Worm (Caenorhabditis elegans) whole organism, L1 larva: ENCODE results near the gene gldi-11.
A peak's percentile ranks its signal among the peaks of the same experiment; 100 is the strongest.
"Not testable (repeated sequence)": the region's sequence is repeated elsewhere in the genome, so short reads cannot be mapped to it uniquely, and the experiment has no call there.

Experiments used
- C34B4.2 ChIP-seq: sonication (generic microtip); optimal IDR thresholded peaks from 2 replicates; lab custom pipeline; 2017; ENCODE audit warnings: mild to moderate bottlenecking, missing genetic modification characterization, missing compliant biosample characterization
- Y116A8C.19 ChIP-seq: sonication (generic microtip); optimal IDR thresholded peaks from 2 replicates; lab custom pipeline; 2016; ENCODE audit warnings: missing compliant biosample characterization, missing genetic modification characterization, borderline replicate concordance
- blmp-1 ChIP-seq: fragments of 150-350 bp; optimal IDR thresholded peaks from 2 replicates; lab custom pipeline; 2014; ENCODE audit warnings: missing biosample characterization, missing genetic modification characterization
- ceh-63 ChIP-seq: fragments of 200-800 bp; sonication (Bioruptor generic); optimal IDR thresholded peaks from 2 replicates; lab custom pipeline; 2018; ENCODE audit warnings: mild to moderate bottlenecking, missing genetic modification characterization, missing compliant biosample characterization
- ceh-88 ChIP-seq: fragments of 200-800 bp; sonication (Bioruptor generic); IDR thresholded peaks from 2 replicates; pipeline ENCODE4 v1.3.6; 2022; ENCODE audit warnings: missing genetic modification characterization, missing compliant biosample characterization
- ces-1 ChIP-seq: fragments of 150-350 bp; optimal IDR thresholded peaks from 2 replicates; lab custom pipeline; 2014; ENCODE audit warnings: missing biosample characterization, missing genetic modification reagents, missing genetic modification characterization
- dsc-1 ChIP-seq: sonication (generic microtip); optimal IDR thresholded peaks from 2 replicates; lab custom pipeline; 2016; ENCODE audit warnings: mild to moderate bottlenecking, missing genetic modification characterization, missing compliant biosample characterization
- efl-1 ChIP-seq, 4 experiments: fragments of 150-350 bp; optimal IDR thresholded peaks in 3 of 4; peaks in 1 of 4; 1 replicate in 1 of 4; 2 replicates in 3 of 4; lab custom pipeline; 2014; ENCODE audit warnings: missing biosample characterization in 2 of 4, missing genetic modification characterization in 2 of 4, missing genetic modification reagents in 2 of 4
- efl-3 ChIP-seq: fragments of 200-800 bp; sonication (Bioruptor generic); optimal IDR thresholded peaks from 2 replicates; lab custom pipeline; 2018; ENCODE audit warnings: mild to moderate bottlenecking, missing genetic modification characterization, missing compliant biosample characterization
- egl-27 ChIP-seq, 2 experiments: fragments of 150-350 bp in 1 of 2; sonication (generic microtip); optimal IDR thresholded peaks; 3 replicates each; lab custom pipeline; 2017 to 2018; ENCODE audit warnings: missing biosample characterization in 2 of 2, missing genetic modification characterization in 2 of 2, missing genetic modification reagents in 2 of 2
- elt-2 ChIP-seq: sonication (generic microtip); optimal IDR thresholded peaks from 2 replicates; lab custom pipeline; 2016; ENCODE audit warnings: missing genetic modification characterization, mild to moderate bottlenecking, inconsistent platforms, missing compliant biosample characterization, missing genetic modification reagents
- fkh-8 ChIP-seq: sonication (generic microtip); optimal IDR thresholded peaks from 2 replicates; lab custom pipeline; 2016; ENCODE audit warnings: mild to moderate bottlenecking, missing genetic modification characterization, missing compliant biosample characterization
- fos-1 ChIP-seq: fragments of 150-350 bp; optimal IDR thresholded peaks from 2 replicates; lab custom pipeline; 2014; ENCODE audit warnings: missing biosample characterization, missing genetic modification characterization
- hlh-17 ChIP-seq: fragments of 200-800 bp; sonication (Bioruptor generic); optimal IDR thresholded peaks from 2 replicates; lab custom pipeline; 2018; ENCODE audit warnings: missing genetic modification characterization, mild to moderate bottlenecking, missing compliant biosample characterization, moderate library complexity, borderline replicate concordance
- isw-1 ChIP-seq: fragments of 200-800 bp; sonication (Bioruptor generic); IDR thresholded peaks from 2 replicates; pipeline ENCODE4 v1.3.6; 2022; ENCODE audit warnings: missing genetic modification characterization, missing compliant biosample characterization
- jun-1 ChIP-seq: fragments of 150-350 bp; optimal IDR thresholded peaks from 2 replicates; lab custom pipeline; 2014; ENCODE audit warnings: missing biosample characterization, missing genetic modification reagents, missing genetic modification characterization
- lin-13 ChIP-seq: fragments of 150-350 bp; optimal IDR thresholded peaks from 2 replicates; lab custom pipeline; 2014; ENCODE audit warnings: missing biosample characterization, missing genetic modification reagents, missing genetic modification characterization
- lin-15B ChIP-seq: fragments of 150-350 bp; sonication (generic microtip); optimal IDR thresholded peaks from 3 replicates; lab custom pipeline; 2014; ENCODE audit warnings: missing biosample characterization, missing genetic modification characterization
- lin-35 ChIP-seq, 2 experiments: fragments of 150-350 bp; optimal IDR thresholded peaks; 2 replicates each; lab custom pipeline; 2014; ENCODE audit warnings: missing biosample characterization in 2 of 2, missing genetic modification characterization in 2 of 2, missing genetic modification reagents in 2 of 2
- mdl-1 ChIP-seq, 2 experiments: fragments of 150-350 bp; optimal IDR thresholded peaks; 2 replicates each; lab custom pipeline; 2014 to 2017; ENCODE audit warnings: missing biosample characterization in 2 of 2, missing genetic modification characterization in 2 of 2, inconsistent platforms in 1 of 2
- mef-2 ChIP-seq: fragments of 150-350 bp; optimal IDR thresholded peaks from 2 replicates; lab custom pipeline; 2014; ENCODE audit warnings: missing biosample characterization, missing genetic modification characterization
- nhr-11 ChIP-seq: fragments of 150-350 bp; optimal IDR thresholded peaks from 2 replicates; lab custom pipeline; 2014; ENCODE audit warnings: missing biosample characterization, missing genetic modification characterization
- nhr-12 ChIP-seq: sonication (generic microtip); optimal IDR thresholded peaks from 2 replicates; lab custom pipeline; 2017; ENCODE audit warnings: missing biosample characterization, missing genetic modification characterization
- nhr-20 ChIP-seq: sonication (generic microtip); optimal IDR thresholded peaks from 2 replicates; lab custom pipeline; 2016; ENCODE audit warnings: mild to moderate bottlenecking, missing genetic modification characterization, missing compliant biosample characterization
- nhr-237 ChIP-seq: fragments of 150-350 bp; optimal IDR thresholded peaks from 2 replicates; lab custom pipeline; 2014; ENCODE audit warnings: missing biosample characterization, missing genetic modification characterization
- nhr-28 ChIP-seq: fragments of 150-350 bp; optimal IDR thresholded peaks from 2 replicates; lab custom pipeline; 2014; ENCODE audit warnings: missing biosample characterization, missing genetic modification characterization
- nhr-71 ChIP-seq: sonication (generic microtip); optimal IDR thresholded peaks from 2 replicates; lab custom pipeline; 2016; ENCODE audit warnings: mild to moderate bottlenecking, missing genetic modification characterization, moderate library complexity, missing compliant biosample characterization
- nhr-76 ChIP-seq: sonication (generic microtip); optimal IDR thresholded peaks from 2 replicates; lab custom pipeline; 2017; ENCODE audit warnings: missing biosample characterization, missing genetic modification characterization
- nhr-85 ChIP-seq: sonication (generic microtip); peaks from one replicate; lab custom pipeline; 2016; ENCODE audit warnings: missing genetic modification characterization, inconsistent platforms, missing compliant biosample characterization
- nhr-90 ChIP-seq: sonication (generic microtip); optimal IDR thresholded peaks from 2 replicates; lab custom pipeline; 2016; ENCODE audit warnings: mild to moderate bottlenecking, missing genetic modification characterization, missing compliant biosample characterization; ENCODE audit not compliant: poor library complexity
- pag-3 ChIP-seq: sonication (generic microtip); optimal IDR thresholded peaks from 2 replicates; lab custom pipeline; 2017; ENCODE audit warnings: missing genetic modification characterization, mild to moderate bottlenecking, missing compliant biosample characterization, antibody characterized with exemption, borderline replicate concordance; ENCODE audit not compliant: insufficient read depth
- pax-3 ChIP-seq: fragments of 200-800 bp; sonication (Bioruptor generic); optimal IDR thresholded peaks from 2 replicates; lab custom pipeline; 2018; ENCODE audit warnings: mild to moderate bottlenecking, missing genetic modification characterization, moderate library complexity, missing compliant biosample characterization
- pqm-1 ChIP-seq: sonication (generic microtip); optimal IDR thresholded peaks from 3 replicates; lab custom pipeline; 2017; ENCODE audit warnings: missing biosample characterization, missing genetic modification characterization
- skn-1 ChIP-seq: fragments of 150-350 bp; optimal IDR thresholded peaks from 2 replicates; lab custom pipeline; 2014; ENCODE audit warnings: missing biosample characterization, missing genetic modification characterization
- snu-23 ChIP-seq: sonication (generic microtip); optimal IDR thresholded peaks from 2 replicates; lab custom pipeline; 2016; ENCODE audit warnings: missing genetic modification characterization, missing compliant biosample characterization
- tlp-1 ChIP-seq: fragments of 150-350 bp; optimal IDR thresholded peaks from 2 replicates; lab custom pipeline; 2014; ENCODE audit warnings: missing biosample characterization, missing genetic modification characterization
- unc-130 ChIP-seq: fragments of 150-350 bp; optimal IDR thresholded peaks from 2 replicates; lab custom pipeline; 2017; ENCODE audit warnings: missing biosample characterization, missing genetic modification characterization, inconsistent platforms
- unc-30 ChIP-seq: sonication (generic microtip); optimal IDR thresholded peaks from 2 replicates; lab custom pipeline; 2017; ENCODE audit warnings: missing biosample characterization, missing genetic modification characterization
- unc-62 ChIP-seq: fragments of 150-350 bp; optimal IDR thresholded peaks from 2 replicates; lab custom pipeline; 2014; ENCODE audit warnings: missing biosample characterization, missing genetic modification reagents, missing genetic modification characterization
- unc-86 ChIP-seq: sonication (generic microtip); optimal IDR thresholded peaks from 2 replicates; lab custom pipeline; 2016; ENCODE audit warnings: missing genetic modification characterization, missing compliant biosample characterization
- unc-98 ChIP-seq: fragments of 200-800 bp; sonication (Bioruptor generic); IDR thresholded peaks from 2 replicates; pipeline ENCODE4 v1.3.6; 2022; ENCODE audit warnings: missing genetic modification characterization, missing compliant biosample characterization
- ztf-4 ChIP-seq: fragments of 150-350 bp; optimal IDR thresholded peaks from 2 replicates; lab custom pipeline; 2014; ENCODE audit warnings: missing biosample characterization, missing genetic modification characterization

The gldi-11 gene

ce11 chrII:4934954-4935353 is 10.6 kb downstream of the gldi-11 start, which contains the start of gene gst-30:
gst-30 (minus strand) TSS chrII:4935054.
- peak; percentile 35 for TF ChIP-seq skn-1 (tag; lab: Kevin White, UChicago)
- TF ChIP-seq Y116A8C.19 (tag; lab: Kevin White, UChicago) = no peak
- no peak for TF ChIP-seq unc-130
- TF ChIP-seq efl-1 (optimal IDR thresholded peaks at IDR 0.05; lab: Kevin White, UChicago) = no peak
- TF ChIP-seq efl-1 (GFP tag; optimal IDR thresholded peaks at IDR 0.05 in 1 of 2; lab: Kevin White, UChicago) = no peak

DNA sequence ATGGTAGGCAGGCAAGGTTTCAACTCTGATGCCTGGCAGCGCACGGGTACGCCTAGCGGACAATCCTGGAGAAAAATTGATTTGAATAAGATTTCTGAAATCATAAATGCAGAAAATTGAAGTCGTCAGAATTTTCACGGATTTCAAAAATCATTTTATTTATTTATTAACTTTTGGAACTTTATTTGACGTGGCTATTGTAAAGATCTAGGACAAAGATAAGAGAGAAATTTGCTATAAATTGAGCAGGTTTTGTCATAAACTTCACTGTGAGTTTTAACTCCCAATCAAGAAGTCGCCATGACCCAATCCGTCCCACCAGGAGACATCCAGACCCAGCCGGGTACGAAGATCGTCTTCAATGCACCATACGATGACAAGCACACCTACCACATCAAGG is 12.9 kb downstream of the gldi-11 start, which contains the start of gene msp-152:
Gene msp-152 (plus strand): TSS at position 301 of the 400 bp plus-strand sequence.
- TF ChIP-seq dsc-1; fos-1 (tag; lab: Kevin White, UChicago); lin-15B (tag; lab: Kevin White, UChicago): not testable (repeated sequence)

DNA sequence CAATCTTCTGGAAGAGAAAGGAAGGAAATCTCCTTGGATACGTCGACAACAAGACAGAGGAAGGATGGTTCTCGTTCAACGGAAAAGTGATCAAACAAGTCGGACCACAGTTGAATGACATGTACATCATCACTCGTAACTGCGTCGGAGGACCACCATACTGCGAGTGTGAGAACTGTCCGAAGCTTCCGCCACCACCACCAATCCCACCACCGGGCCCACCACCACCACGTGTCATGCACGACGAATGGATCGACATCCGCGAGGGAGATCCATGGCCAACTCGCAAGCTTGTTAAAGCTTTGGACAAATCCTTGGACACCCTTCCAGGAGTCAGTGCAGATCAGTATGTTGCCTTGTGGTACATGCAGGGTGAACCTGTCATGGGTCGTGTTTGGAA is 14.3 kb downstream of the gldi-11 start:
- TF ChIP-seq nhr-28 (tag; lab: Kevin White, UChicago) (no peak), unc-130 (no peak), blmp-1 (tag; lab: Kevin White, UChicago) (no peak), nhr-11 (tag; lab: Kevin White, UChicago) (no peak), unc-62 (GFP tag; lab: Kevin White, UChicago) (no peak), ces-1 (GFP tag; lab: Kevin White, UChicago) (no peak), lin-13 (GFP tag; lab: Kevin White, UChicago) (no peak), isw-1 (GFP tag; lab: Robert Waterston, UW) (no peak), nhr-76 (tag; lab: Kevin White, UChicago) (no peak), nhr-12 (tag; lab: Kevin White, UChicago) (no peak), nhr-90 (tag; lab: Kevin White, UChicago) (no peak), unc-86 (tag; lab: Kevin White, UChicago) (no peak), nhr-85 (tag; lab: Kevin White, UChicago) (no peak), ceh-88 (no peak), hlh-17 (no peak), nhr-237 (tag; lab: Kevin White, UChicago) (no peak), mef-2 (tag; lab: Kevin White, UChicago) (no peak), tlp-1 (tag; lab: Kevin White, UChicago) (no peak), ztf-4 (no peak)
- TF ChIP-seq, all 84 proteins: peak for 0

- TF ChIP-seq ceh-63 (GFP tag; lab: Kevin White, UChicago) (no peak), nhr-20 (tag; lab: Kevin White, UChicago) (peak; percentile 37), pax-3 (tag; lab: Kevin White, UChicago) (peak; percentile 13), pag-3 (tag; lab: Kevin White, UChicago) (no peak), unc-130 (no peak), isw-1 (GFP tag; lab: Robert Waterston, UW) (no peak), nhr-90 (tag; lab: Kevin White, UChicago) (peak; percentile 51), mdl-1 (tag; optimal IDR thresholded peaks at IDR 0.05; lab: Kevin White, UChicago) (peak in 1 of 2 experiments; percentile 74), unc-98 (GFP tag; lab: Robert Waterston, UW) (no peak), snu-23 (GFP tag; lab: Kevin White, UChicago) (no peak), unc-62 (GFP tag; lab: Kevin White, UChicago) (no peak), lin-13 (GFP tag; lab: Kevin White, UChicago) (no peak), blmp-1 (tag; lab: Kevin White, UChicago) (no peak), unc-30 (no peak), pqm-1 (tag; lab: Kevin White, UChicago) (peak; percentile 67), efl-3 (no peak), elt-2 (tag; lab: Kevin White, UChicago) (peak; percentile 100), jun-1 (tag; lab: Kevin White, UChicago) (peak; percentile 19), ceh-88 (no peak), egl-27 (tag; optimal IDR thresholded peaks at IDR 0.05; lab: Kevin White, UChicago) (no peak), fkh-8 (no peak), C34B4.2 (no peak), efl-1 (optimal IDR thresholded peaks at IDR 0.05; lab: Kevin White, UChicago) (no peak), efl-1 (GFP tag; optimal IDR thresholded peaks at IDR 0.05 in 1 of 2; lab: Kevin White, UChicago) (peak in 1 of 2 experiments; percentile 85), lin-35 (GFP tag; optimal IDR thresholded peaks at IDR 0.05; lab: Kevin White, UChicago) (peak in 1 of 2 experiments; percentile 60), nhr-71 (tag; lab: Kevin White, UChicago) (peak; percentile 36)
Observed at ce11 chrII:4925198-4925764, 20.3 kb downstream of the gldi-11 start, which contains the start of gene aagr-2. aagr-2 (minus strand) TSS chrII:4925248.
